Worm (Caenorhabditis elegans) whole organism, L1 larva: ENCODE measurements around the gene fbxa-9.

ENCODE experiments used
- C16A3.4 ChIP-seq: fragments of 150-350 bp; optimal IDR thresholded peaks from 2 replicates; lab custom pipeline; 2014; ENCODE audit warnings: missing biosample characterization, missing genetic modification characterization
- Y116A8C.19 ChIP-seq: sonication (generic microtip); optimal IDR thresholded peaks from 2 replicates; lab custom pipeline; 2016; ENCODE audit warnings: missing compliant biosample characterization, missing genetic modification characterization, borderline replicate concordance
- alr-1 ChIP-seq: fragments of 200-800 bp; sonication (Bioruptor generic); optimal IDR thresholded peaks from 2 replicates; lab custom pipeline; 2018; ENCODE audit warnings: borderline replicate concordance, mild to moderate bottlenecking, missing genetic modification characterization, missing compliant biosample characterization
- ama-1 ChIP-seq: fragments of 150-350 bp; optimal IDR thresholded peaks from 2 replicates; lab custom pipeline; 2014
- ceh-63 ChIP-seq: fragments of 200-800 bp; sonication (Bioruptor generic); optimal IDR thresholded peaks from 2 replicates; lab custom pipeline; 2018; ENCODE audit warnings: mild to moderate bottlenecking, missing genetic modification characterization, missing compliant biosample characterization
- ceh-82 ChIP-seq, 3 experiments: fragments of 150-350 bp in 1 of 3; sonication (generic microtip) in 2 of 3; optimal IDR thresholded peaks; 2 replicates each; lab custom pipeline; 2014 to 2017; ENCODE audit warnings: missing biosample characterization in 3 of 3, missing genetic modification characterization in 3 of 3
- ceh-88 ChIP-seq: fragments of 200-800 bp; sonication (Bioruptor generic); IDR thresholded peaks from 2 replicates; pipeline ENCODE4 v1.3.6; 2022; ENCODE audit warnings: missing genetic modification characterization, missing compliant biosample characterization
- ceh-90 ChIP-seq: sonication (generic microtip); optimal IDR thresholded peaks from 2 replicates; lab custom pipeline; 2016; ENCODE audit warnings: missing genetic modification characterization, missing compliant biosample characterization
- dpl-1 ChIP-seq, 3 experiments: fragments of 150-350 bp in 2 of 3; sonication (generic microtip) in 1 of 3; optimal IDR thresholded peaks; 2 replicates each; lab custom pipeline; 2014 to 2017; ENCODE audit warnings: missing biosample characterization in 3 of 3, missing genetic modification characterization in 3 of 3, missing genetic modification reagents in 3 of 3
- efl-1 ChIP-seq, 4 experiments: fragments of 150-350 bp; optimal IDR thresholded peaks in 3 of 4; peaks in 1 of 4; 1 replicate in 1 of 4; 2 replicates in 3 of 4; lab custom pipeline; 2014; ENCODE audit warnings: missing biosample characterization in 2 of 4, missing genetic modification characterization in 2 of 4, missing genetic modification reagents in 2 of 4
- efl-3 ChIP-seq: fragments of 200-800 bp; sonication (Bioruptor generic); optimal IDR thresholded peaks from 2 replicates; lab custom pipeline; 2018; ENCODE audit warnings: mild to moderate bottlenecking, missing genetic modification characterization, missing compliant biosample characterization
- egl-13 ChIP-seq: sonication (generic microtip); optimal IDR thresholded peaks from 2 replicates; lab custom pipeline; 2016; ENCODE audit warnings: missing genotype, missing genetic modification reagents, missing genetic modification characterization, missing compliant biosample characterization
- elt-2 ChIP-seq: sonication (generic microtip); optimal IDR thresholded peaks from 2 replicates; lab custom pipeline; 2016; ENCODE audit warnings: missing genetic modification characterization, mild to moderate bottlenecking, inconsistent platforms, missing compliant biosample characterization, missing genetic modification reagents
- elt-3 ChIP-seq, 6 experiments: fragments of 150-350 bp in 1 of 6; sonication (generic microtip); optimal IDR thresholded peaks; 2 replicates each; lab custom pipeline; 2017 to 2018; ENCODE audit warnings: missing biosample characterization in 6 of 6, missing genetic modification characterization in 6 of 6, inconsistent platforms in 1 of 6
- fkh-4 ChIP-seq: sonication (generic microtip); optimal IDR thresholded peaks from 2 replicates; lab custom pipeline; 2016; ENCODE audit warnings: missing compliant biosample characterization, missing genetic modification characterization, borderline replicate concordance
- fkh-8 ChIP-seq: sonication (generic microtip); optimal IDR thresholded peaks from 2 replicates; lab custom pipeline; 2016; ENCODE audit warnings: mild to moderate bottlenecking, missing genetic modification characterization, missing compliant biosample characterization
- grh-1 ChIP-seq: fragments of 200-800 bp; sonication (Bioruptor generic); IDR thresholded peaks from 2 replicates; pipeline ENCODE4 v1.3.6; 2022; ENCODE audit warnings: missing genetic modification reagents, missing genetic modification characterization, missing compliant biosample characterization
- hlh-4 ChIP-seq: sonication (generic microtip); optimal IDR thresholded peaks from 2 replicates; lab custom pipeline; 2016; ENCODE audit warnings: mild to moderate bottlenecking, missing genetic modification characterization, missing compliant biosample characterization
- hpl-2 ChIP-seq: fragments of 150-350 bp; optimal IDR thresholded peaks from 2 replicates; lab custom pipeline; 2014; ENCODE audit warnings: missing biosample characterization, missing genetic modification reagents, missing genetic modification characterization
- irx-1 ChIP-seq: sonication (generic microtip); optimal IDR thresholded peaks from 2 replicates; lab custom pipeline; 2016; ENCODE audit warnings: missing genetic modification characterization, missing compliant biosample characterization
- isw-1 ChIP-seq: fragments of 200-800 bp; sonication (Bioruptor generic); IDR thresholded peaks from 2 replicates; pipeline ENCODE4 v1.3.6; 2022; ENCODE audit warnings: missing genetic modification characterization, missing compliant biosample characterization
- lin-15B ChIP-seq: fragments of 150-350 bp; sonication (generic microtip); optimal IDR thresholded peaks from 3 replicates; lab custom pipeline; 2014; ENCODE audit warnings: missing biosample characterization, missing genetic modification characterization
- lsy-2 ChIP-seq, 2 experiments: fragments of 150-350 bp; optimal IDR thresholded peaks; 2 replicates each; lab custom pipeline; 2014; ENCODE audit warnings: missing biosample characterization in 2 of 2, missing genetic modification characterization in 2 of 2
- mef-2 ChIP-seq: fragments of 150-350 bp; optimal IDR thresholded peaks from 2 replicates; lab custom pipeline; 2014; ENCODE audit warnings: missing biosample characterization, missing genetic modification characterization
- mep-1 ChIP-seq: fragments of 150-350 bp; optimal IDR thresholded peaks from 2 replicates; lab custom pipeline; 2014; ENCODE audit warnings: missing biosample characterization, missing genetic modification characterization
- nhr-20 ChIP-seq: sonication (generic microtip); optimal IDR thresholded peaks from 2 replicates; lab custom pipeline; 2016; ENCODE audit warnings: mild to moderate bottlenecking, missing genetic modification characterization, missing compliant biosample characterization
- nhr-237 ChIP-seq: fragments of 150-350 bp; optimal IDR thresholded peaks from 2 replicates; lab custom pipeline; 2014; ENCODE audit warnings: missing biosample characterization, missing genetic modification characterization
- nhr-28 ChIP-seq: fragments of 150-350 bp; optimal IDR thresholded peaks from 2 replicates; lab custom pipeline; 2014; ENCODE audit warnings: missing biosample characterization, missing genetic modification characterization
- nhr-47 ChIP-seq: sonication (generic microtip); optimal IDR thresholded peaks from 2 replicates; lab custom pipeline; 2016; ENCODE audit warnings: mild to moderate bottlenecking, missing genetic modification characterization, moderate library complexity, missing compliant biosample characterization
- nhr-85 ChIP-seq: sonication (generic microtip); peaks from one replicate; lab custom pipeline; 2016; ENCODE audit warnings: missing genetic modification characterization, inconsistent platforms, missing compliant biosample characterization
- pqm-1 ChIP-seq: sonication (generic microtip); optimal IDR thresholded peaks from 3 replicates; lab custom pipeline; 2017; ENCODE audit warnings: missing biosample characterization, missing genetic modification characterization
- snpc-4 ChIP-seq: fragments of 150-350 bp; optimal IDR thresholded peaks from 2 replicates; lab custom pipeline; 2014; ENCODE audit warnings: missing biosample characterization, missing genetic modification characterization
- snu-23 ChIP-seq: sonication (generic microtip); optimal IDR thresholded peaks from 2 replicates; lab custom pipeline; 2016; ENCODE audit warnings: missing genetic modification characterization, missing compliant biosample characterization
- tbx-2 ChIP-seq: sonication (generic microtip); optimal IDR thresholded peaks from 2 replicates; lab custom pipeline; 2016; ENCODE audit warnings: missing genetic modification characterization, missing compliant biosample characterization
- unc-130 ChIP-seq: fragments of 150-350 bp; optimal IDR thresholded peaks from 2 replicates; lab custom pipeline; 2017; ENCODE audit warnings: missing biosample characterization, missing genetic modification characterization, inconsistent platforms
- unc-62 ChIP-seq: fragments of 150-350 bp; optimal IDR thresholded peaks from 2 replicates; lab custom pipeline; 2014; ENCODE audit warnings: missing biosample characterization, missing genetic modification reagents, missing genetic modification characterization
- unc-98 ChIP-seq: fragments of 200-800 bp; sonication (Bioruptor generic); IDR thresholded peaks from 2 replicates; pipeline ENCODE4 v1.3.6; 2022; ENCODE audit warnings: missing genetic modification characterization, missing compliant biosample characterization
- xbp-1 ChIP-seq: sonication (generic microtip); optimal IDR thresholded peaks from 2 replicates; lab custom pipeline; 2016; ENCODE audit warnings: missing genetic modification characterization, missing compliant biosample characterization
- zag-1 ChIP-seq: fragments of 150-350 bp; optimal IDR thresholded peaks from 2 replicates; lab custom pipeline; 2014; ENCODE audit warnings: missing biosample characterization, missing genetic modification characterization
- zip-4 ChIP-seq: fragments of 200-800 bp; sonication (Bioruptor generic); optimal IDR thresholded peaks from 2 replicates; lab custom pipeline; 2018; ENCODE audit warnings: mild to moderate bottlenecking, missing genetic modification characterization, moderate library complexity, missing compliant biosample characterization

fbxa-9 gene

DNA sequence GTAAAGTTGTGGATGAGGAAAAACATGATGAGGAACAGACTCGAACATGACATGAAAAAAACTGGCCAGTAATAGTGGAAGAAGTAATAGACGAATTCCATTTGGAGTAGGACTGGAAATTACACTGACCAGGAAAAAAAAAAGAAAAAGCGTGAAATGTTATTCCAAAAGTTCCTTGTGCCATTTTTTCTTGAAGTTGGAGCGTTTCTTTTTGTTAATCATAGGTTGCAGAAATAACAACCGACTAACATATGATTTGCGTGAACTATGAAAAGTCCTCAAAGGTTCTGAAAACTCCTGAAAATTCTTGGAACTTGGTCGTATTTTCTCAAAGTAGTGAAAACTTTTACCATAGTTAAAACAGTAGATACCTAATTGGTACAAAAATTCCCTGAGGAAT is 20.7 kb upstream of the fbxa-9 start, which contains the start of gene srd-67:
TSS of gene srd-67 (minus strand) at position 101 of the 400 bp plus-strand sequence.
- no peak for TF ChIP-seq C16A3.4 (tag; lab: Kevin White, UChicago)
- no peak for TF ChIP-seq Y116A8C.19 (tag; lab: Kevin White, UChicago)
- TF ChIP-seq nhr-47 (tag; lab: Kevin White, UChicago) = no peak
- TF ChIP-seq lsy-2 (tag; optimal IDR thresholded peaks at IDR 0.05; lab: Kevin White, UChicago) = no peak
- no peak for TF ChIP-seq ceh-82 (tag; optimal IDR thresholded peaks at IDR 0.05; lab: Kevin White, UChicago)
- TF ChIP-seq lin-15B = no peak
- TF ChIP-seq isw-1 (GFP tag; lab: Robert Waterston, UW) = no peak
- no peak for TF ChIP-seq nhr-20 (tag; lab: Kevin White, UChicago)
- TF ChIP-seq elt-3 (tag; optimal IDR thresholded peaks at IDR 0.05; lab: Kevin White, UChicago) = no peak
- TF ChIP-seq tbx-2 (tag; lab: Kevin White, UChicago) = no peak

DNA sequence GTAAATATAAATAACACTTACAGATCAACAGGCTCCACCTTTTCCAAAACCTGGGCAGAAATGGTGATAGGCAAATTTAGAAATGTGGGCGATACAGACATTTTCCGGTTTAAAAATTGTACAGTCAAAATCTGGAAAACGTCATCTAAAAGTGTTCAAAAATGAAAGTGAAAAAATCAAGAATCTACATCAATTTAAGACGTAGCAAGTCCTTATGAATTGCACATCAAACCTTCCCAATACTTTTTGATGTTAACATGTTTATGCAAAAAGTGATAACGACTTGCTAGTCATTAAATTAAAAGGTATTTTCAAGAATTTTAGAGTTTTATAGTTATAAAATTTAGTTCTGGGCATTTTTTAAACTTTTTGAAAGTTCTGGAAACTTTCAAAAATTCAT is 15.1 kb upstream of the fbxa-9 start, which contains the start of gene fbxa-7:
TSS of gene fbxa-7 (minus strand) at position 101 of the 400 bp plus-strand sequence.
- TF ChIP-seq tbx-2 (tag; lab: Kevin White, UChicago) (no peak), efl-3 (GFP tag; lab: Kevin White, UChicago) (no peak), alr-1 (tag; lab: Kevin White, UChicago) (no peak), lin-15B (no peak), ceh-90 (tag; lab: Kevin White, UChicago) (no peak), mef-2 (tag; lab: Kevin White, UChicago) (no peak), nhr-28 (tag; lab: Kevin White, UChicago) (no peak), elt-2 (tag; lab: Kevin White, UChicago) (no peak), ceh-88 (GFP tag; lab: Robert Waterston, UW) (no peak), snpc-4 (tag; lab: Kevin White, UChicago) (no peak), grh-1 (no peak), ama-1 (lab: Kevin White, UChicago) (no peak), pqm-1 (tag; lab: Kevin White, UChicago) (no peak), nhr-85 (tag; lab: Kevin White, UChicago) (no peak), egl-13 (no peak), zag-1 (tag; lab: Kevin White, UChicago) (no peak), dpl-1 (GFP tag; optimal IDR thresholded peaks at IDR 0.05; lab: Kevin White, UChicago) (no peak)

DNA sequence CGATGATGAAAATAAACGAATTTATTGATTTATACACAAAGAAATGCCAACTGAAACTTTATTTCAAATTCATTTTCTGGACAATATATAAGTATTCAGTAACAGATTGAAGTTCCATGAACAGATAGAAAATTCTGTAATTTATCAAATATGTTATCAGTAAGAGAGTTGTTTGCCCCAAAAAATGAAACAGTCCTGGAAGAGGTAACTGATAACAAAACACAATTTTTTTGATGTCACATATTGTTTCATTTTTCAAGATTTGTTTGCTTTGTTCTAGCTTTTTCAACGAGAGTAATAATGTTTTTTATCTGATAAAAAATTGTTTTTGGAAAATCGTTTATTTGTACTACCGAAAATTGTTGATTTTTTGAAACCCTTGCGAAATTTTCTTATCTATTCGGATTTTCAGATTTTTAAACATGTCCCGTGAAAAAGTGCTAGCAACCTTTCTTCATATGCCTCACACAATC is 13.4 kb upstream of the fbxa-9 start, which contains the start of gene fbxa-73:
TSS of gene fbxa-73 (plus strand) at position 423 of the 473 bp plus-strand sequence.
- TF ChIP-seq zip-4 (GFP tag; lab: Kevin White, UChicago) = no peak
- no peak for TF ChIP-seq irx-1 (tag; lab: Kevin White, UChicago)
- no peak for TF ChIP-seq unc-62
- peak; percentile 71 for TF ChIP-seq elt-2 (tag; lab: Kevin White, UChicago)
- TF ChIP-seq nhr-20 (tag; lab: Kevin White, UChicago) = no peak
- TF ChIP-seq nhr-28 (tag; lab: Kevin White, UChicago) = no peak
- no peak for TF ChIP-seq mef-2 (tag; lab: Kevin White, UChicago)
- peak; percentile 62 for TF ChIP-seq pqm-1 (tag; lab: Kevin White, UChicago)
- no peak for TF ChIP-seq mep-1 (tag; lab: Kevin White, UChicago)

DNA sequence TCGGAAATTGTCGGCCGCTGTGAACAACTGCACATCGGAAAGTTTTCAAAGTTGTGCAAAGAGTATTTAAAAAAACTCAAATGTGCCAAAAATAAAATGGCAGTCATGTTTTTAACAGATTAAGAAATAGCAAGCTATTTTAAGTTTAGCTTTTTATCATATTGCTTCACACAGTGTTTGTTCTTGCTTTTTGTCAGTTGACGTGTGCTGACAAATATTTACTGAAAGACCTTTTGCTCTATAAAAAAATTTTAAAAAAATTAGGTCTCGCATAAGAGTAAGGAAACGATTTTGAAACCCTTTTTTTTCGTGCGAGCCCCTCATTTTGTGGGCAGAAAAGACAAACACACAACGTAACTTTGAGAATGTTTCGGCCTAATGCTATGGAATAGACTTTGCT is 10.9 kb upstream of the fbxa-9 start, which contains the start of gene fbxa-71:
TSS of gene fbxa-71 (plus strand) at position 301 of the 400 bp plus-strand sequence.
- no peak for TF ChIP-seq unc-130 (tag; lab: Kevin White, UChicago)
- TF ChIP-seq nhr-28 (tag; lab: Kevin White, UChicago) = no peak
- no peak for TF ChIP-seq egl-13
- TF ChIP-seq unc-62 = no peak
- no peak for TF ChIP-seq snpc-4 (tag; lab: Kevin White, UChicago)
- no peak for TF ChIP-seq nhr-20 (tag; lab: Kevin White, UChicago)
- TF ChIP-seq irx-1 (tag; lab: Kevin White, UChicago) = no peak
- no peak for TF ChIP-seq hlh-4 (tag; lab: Kevin White, UChicago)
- no peak for TF ChIP-seq fkh-4 (tag; lab: Kevin White, UChicago)
- no peak for TF ChIP-seq xbp-1 (tag; lab: Kevin White, UChicago)
- TF ChIP-seq hpl-2 = no peak
- TF ChIP-seq efl-1 (optimal IDR thresholded peaks at IDR 0.05; lab: Kevin White, UChicago) = no peak
- no peak for TF ChIP-seq efl-1 (GFP tag; optimal IDR thresholded peaks at IDR 0.05 in 1 of 2; lab: Kevin White, UChicago)
- TF ChIP-seq lsy-2 (tag; optimal IDR thresholded peaks at IDR 0.05; lab: Kevin White, UChicago) = no peak
- TF ChIP-seq unc-98 (GFP tag; lab: Robert Waterston, UW) = no peak
- TF ChIP-seq ceh-63 (GFP tag; lab: Kevin White, UChicago) = no peak
- TF ChIP-seq zag-1 (tag; lab: Kevin White, UChicago) = no peak
- no peak for TF ChIP-seq fkh-8 (tag; lab: Kevin White, UChicago)
- TF ChIP-seq nhr-237 (tag; lab: Kevin White, UChicago) = no peak
- no peak for TF ChIP-seq snu-23 (GFP tag; lab: Kevin White, UChicago)
- TF ChIP-seq, all 84 proteins: peak for 0
